Fruit fly (Drosophila melanogaster) whole organism, wandering third instar larva: ENCODE measurements around the gene CG2681.

Experiments
- CG32264 ChIP-seq: fragments of 200-800 bp; sonication (Bioruptor generic); optimal IDR thresholded peaks from 2 replicates; lab custom pipeline; 2016; ENCODE audit warnings: missing biosample characterization, missing genetic modification characterization
- CG9705 ChIP-seq: fragments of 200-800 bp; sonication (Bioruptor generic); optimal IDR thresholded peaks from 2 replicates; lab custom pipeline; 2018; ENCODE audit warnings: missing biosample characterization, mild to moderate bottlenecking, missing genetic modification characterization
- CrebA ChIP-seq: fragments of 200-800 bp; sonication (Bioruptor generic); optimal IDR thresholded peaks from 2 replicates; lab custom pipeline; 2016; ENCODE audit warnings: missing biosample characterization, mild to moderate bottlenecking, missing genetic modification characterization, borderline replicate concordance
- Dif ChIP-seq: fragments of 200-275, 200-300 bp; sonication (Bioruptor generic); optimal IDR thresholded peaks from 2 replicates; lab custom pipeline; 2018; ENCODE audit warnings: missing biosample characterization, missing genetic modification characterization; ENCODE audit not compliant: partially characterized antibody
- GATAd ChIP-seq: sonication (Bioruptor generic); optimal IDR thresholded peaks from 2 replicates; lab custom pipeline; 2016; ENCODE audit warnings: missing biosample characterization, missing genetic modification characterization
- HLH106 ChIP-seq: fragments of 200-800 bp; optimal IDR thresholded peaks from 3 replicates; lab custom pipeline; 2019; ENCODE audit warnings: missing biosample characterization, mild to moderate bottlenecking, missing genetic modification characterization, moderate library complexity
- Hnf4 ChIP-seq: fragments of 200-800 bp; sonication (Bioruptor generic); optimal IDR thresholded peaks from 2 replicates; lab custom pipeline; 2016; ENCODE audit warnings: missing biosample characterization, mild to moderate bottlenecking, missing genetic modification characterization
- Hr78 ChIP-seq: fragments of >200 bp; optimal IDR thresholded peaks from 2 replicates; lab custom pipeline; 2017; ENCODE audit warnings: missing biosample characterization, missing genetic modification characterization
- Hr83 ChIP-seq: fragments of 200-300 bp; sonication (Bioruptor generic); optimal IDR thresholded peaks from 2 replicates; lab custom pipeline; 2016; ENCODE audit warnings: missing biosample characterization, mild to moderate bottlenecking, missing genetic modification characterization, moderate library complexity; ENCODE audit not compliant: poor library complexity, severe bottlenecking
- Mio ChIP-seq: sonication (Bioruptor generic); optimal IDR thresholded peaks from 2 replicates; lab custom pipeline; 2016; ENCODE audit warnings: missing biosample characterization, missing genetic modification characterization
- Myc ChIP-seq: fragments of >200 bp; optimal IDR thresholded peaks from 2 replicates; lab custom pipeline; 2017
- OdsH ChIP-seq: fragments of 200-800 bp; sonication (Bioruptor generic); optimal IDR thresholded peaks from 2 replicates; lab custom pipeline; 2016; ENCODE audit warnings: missing biosample characterization, mild to moderate bottlenecking, missing genetic modification characterization
- Rel ChIP-seq, 2 experiments: fragments of 200-800 bp; sonication (Bioruptor generic) in 1 of 2; optimal IDR thresholded peaks; 2 replicates in 1 of 2; 3 replicates in 1 of 2; lab custom pipeline; 2016 to 2019; ENCODE audit warnings: mild to moderate bottlenecking in 2 of 2, missing biosample characterization in 2 of 2, missing genetic modification characterization in 2 of 2, moderate library complexity in 1 of 2
- Sp1 ChIP-seq: fragments of 200-800 bp; sonication (Bioruptor generic); optimal IDR thresholded peaks from 3 replicates; lab custom pipeline; 2019; ENCODE audit warnings: missing biosample characterization, mild to moderate bottlenecking, missing genetic modification characterization, moderate library complexity
- Vsx2 ChIP-seq: fragments of 200-300, 225-300 bp; sonication (Bioruptor generic); optimal IDR thresholded peaks from 2 replicates; lab custom pipeline; 2018; ENCODE audit warnings: missing biosample characterization, missing genetic modification characterization; ENCODE audit not compliant: partially characterized antibody
- br ChIP-seq: fragments of 200-800 bp; sonication (Bioruptor generic); optimal IDR thresholded peaks from 2 replicates; lab custom pipeline; 2016; ENCODE audit warnings: missing biosample characterization, missing genetic modification characterization
- brk ChIP-seq: fragments of 200-800 bp; sonication (Bioruptor generic); optimal IDR thresholded peaks from 2 replicates; lab custom pipeline; 2016; ENCODE audit warnings: missing biosample characterization, mild to moderate bottlenecking, missing genetic modification characterization
- dl ChIP-seq, 2 experiments: fragments of 175-275, 200-275 bp in 1 of 2; fragments of 200-275 bp in 1 of 2; sonication (Bioruptor generic); optimal IDR thresholded peaks; lab custom pipeline; 2018; ENCODE audit warnings: mild to moderate bottlenecking in 2 of 2, missing biosample characterization in 2 of 2, missing genetic modification characterization in 2 of 2, moderate library complexity in 2 of 2; ENCODE audit not compliant: partially characterized antibody in 2 of 2, insufficient read depth in 1 of 2
- dmrt93B ChIP-seq: fragments of 200-800 bp; sonication (Bioruptor generic); optimal IDR thresholded peaks from 2 replicates; lab custom pipeline; 2018; ENCODE audit warnings: missing biosample characterization, mild to moderate bottlenecking, missing genetic modification characterization
- dsf ChIP-seq: sonication (Bioruptor generic); optimal IDR thresholded peaks from 2 replicates; lab custom pipeline; 2016; ENCODE audit warnings: missing biosample characterization, missing genetic modification characterization, borderline replicate concordance
- ey ChIP-seq: fragments of 200-800 bp; sonication (Bioruptor generic); optimal IDR thresholded peaks from 2 replicates; lab custom pipeline; 2016; ENCODE audit warnings: missing biosample characterization, missing genetic modification characterization
- fru ChIP-seq: fragments of 200-800 bp; sonication (Bioruptor generic); optimal IDR thresholded peaks from 3 replicates; lab custom pipeline; 2016; ENCODE audit warnings: missing biosample characterization, mild to moderate bottlenecking, missing genetic modification characterization
- h ChIP-seq: fragments of 200-800 bp; sonication (Bioruptor generic); optimal IDR thresholded peaks from 3 replicates; lab custom pipeline; 2016; ENCODE audit warnings: missing biosample characterization, mild to moderate bottlenecking, missing genetic modification characterization
- jim ChIP-seq: fragments of 175-275, 200-325 bp; sonication (Bioruptor generic); optimal IDR thresholded peaks from 2 replicates; lab custom pipeline; 2016; ENCODE audit warnings: missing biosample characterization, mild to moderate bottlenecking, missing genetic modification characterization
- psq ChIP-seq: fragments of 200-800 bp; sonication (Bioruptor generic); optimal IDR thresholded peaks from 3 replicates; lab custom pipeline; 2017; ENCODE audit warnings: missing biosample characterization, mild to moderate bottlenecking, missing genetic modification characterization, moderate library complexity
- rgr ChIP-seq: fragments of 200-800 bp; sonication (Bioruptor generic); optimal IDR thresholded peaks from 3 replicates; lab custom pipeline; 2016; ENCODE audit warnings: missing biosample characterization, mild to moderate bottlenecking, missing genetic modification characterization
- sage ChIP-seq: fragments of 200-800 bp; sonication (Bioruptor generic); optimal IDR thresholded peaks from 2 replicates; lab custom pipeline; 2016; ENCODE audit warnings: missing biosample characterization, mild to moderate bottlenecking, missing genetic modification characterization
- sv ChIP-seq: fragments of 200-800 bp; sonication (Bioruptor generic); optimal IDR thresholded peaks from 3 replicates; lab custom pipeline; 2016; ENCODE audit warnings: missing biosample characterization, missing genetic modification characterization
- tai ChIP-seq: sonication (Bioruptor generic); optimal IDR thresholded peaks from 2 replicates; lab custom pipeline; 2016; ENCODE audit warnings: missing biosample characterization, missing genetic modification characterization
- usp ChIP-seq: fragments of >200 bp; optimal IDR thresholded peaks from 2 replicates; lab custom pipeline; 2017; ENCODE audit warnings: missing biosample characterization, missing genetic modification characterization
- woc ChIP-seq: sonication (Bioruptor generic); optimal IDR thresholded peaks from 2 replicates; lab custom pipeline; 2016; ENCODE audit warnings: missing biosample characterization, mild to moderate bottlenecking, missing genetic modification characterization

Gene CG2681

DNA sequence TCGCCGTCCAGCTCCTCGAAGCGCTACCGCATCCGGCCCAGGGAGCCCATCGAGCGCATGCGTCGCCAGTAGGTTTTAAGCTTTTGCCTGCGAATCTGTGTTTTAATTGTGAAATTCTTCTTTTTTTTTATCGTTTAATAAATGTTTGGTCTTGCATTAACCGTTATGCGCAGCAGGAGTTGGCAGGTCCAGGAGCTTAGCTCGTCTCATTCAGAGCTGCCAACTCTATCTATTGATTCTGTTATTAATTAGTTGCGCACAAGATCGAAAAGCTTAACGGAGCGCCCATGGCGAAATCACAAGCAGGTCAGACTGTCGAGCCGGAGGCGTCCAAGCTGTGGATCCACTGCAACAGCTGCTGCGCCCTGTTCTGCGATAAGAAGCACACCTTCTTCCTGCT is 17.9 kb downstream of the CG2681 start, which contains the start of gene vilya:
vilya (plus strand) TSS at position 259 of the 400 bp plus-strand sequence.
- no peak for TF ChIP-seq ey (GFP tag; lab: Kevin White, UChicago)
- no peak for TF ChIP-seq CG32264 (GFP tag; lab: Kevin White, UChicago)
- TF ChIP-seq jim (GFP tag; lab: Kevin White, UChicago): no peak
- no peak for TF ChIP-seq br
- no peak for TF ChIP-seq dmrt93B (GFP tag; lab: Kevin White, UChicago)
- no peak for TF ChIP-seq tai (GFP tag; lab: Kevin White, UChicago)
- no peak for TF ChIP-seq woc
- no peak for TF ChIP-seq CG9705
- no peak for TF ChIP-seq OdsH (GFP tag; lab: Kevin White, UChicago)
- TF ChIP-seq Vsx2: no peak
- TF ChIP-seq brk (GFP tag; lab: Kevin White, UChicago): no peak

DNA sequence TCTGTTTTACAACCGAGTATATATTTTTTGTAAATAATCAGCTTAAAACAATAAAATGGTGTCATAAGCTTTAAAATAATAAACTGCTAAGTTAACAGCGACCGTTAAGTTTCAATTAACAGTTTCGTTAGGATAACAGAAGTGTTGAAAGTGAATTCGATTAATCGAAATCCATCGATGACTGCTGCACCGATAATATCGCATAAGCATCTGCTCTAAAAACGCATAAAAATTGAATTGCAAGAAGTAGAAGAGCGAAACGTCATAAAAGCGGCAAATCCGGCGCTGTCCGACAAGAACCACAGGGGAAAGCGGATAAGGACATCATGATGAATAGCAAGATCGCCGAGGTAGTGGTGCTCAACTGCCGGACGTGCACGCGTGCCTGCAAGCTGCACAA is 19.0 kb downstream of the CG2681 start, which contains the start of gene dwg:
dwg (plus strand) TSS at position 193 of the 400 bp plus-strand sequence.
- no peak for TF ChIP-seq Hr83
- no peak for TF ChIP-seq sage (GFP tag; lab: Kevin White, UChicago)
- no peak for TF ChIP-seq Hnf4 (GFP tag; lab: Kevin White, UChicago)
- TF ChIP-seq dsf: no peak
- TF ChIP-seq Vsx2: no peak
- no peak for TF ChIP-seq usp
- TF ChIP-seq h (GFP tag; lab: Kevin White, UChicago): no peak
- TF ChIP-seq CG9705: no peak
- no peak for TF ChIP-seq dmrt93B (GFP tag; lab: Kevin White, UChicago)
- TF ChIP-seq Rel (GFP tag; optimal IDR thresholded peaks at IDR 0.05; lab: Kevin White, UChicago): no peak
- TF ChIP-seq Rel (tag; optimal IDR thresholded peaks at IDR 0.05; lab: Kevin White, UChicago): no peak
- no peak for TF ChIP-seq tai (GFP tag; lab: Kevin White, UChicago)
- no peak for TF ChIP-seq Mio (GFP tag; lab: Kevin White, UChicago)

DNA sequence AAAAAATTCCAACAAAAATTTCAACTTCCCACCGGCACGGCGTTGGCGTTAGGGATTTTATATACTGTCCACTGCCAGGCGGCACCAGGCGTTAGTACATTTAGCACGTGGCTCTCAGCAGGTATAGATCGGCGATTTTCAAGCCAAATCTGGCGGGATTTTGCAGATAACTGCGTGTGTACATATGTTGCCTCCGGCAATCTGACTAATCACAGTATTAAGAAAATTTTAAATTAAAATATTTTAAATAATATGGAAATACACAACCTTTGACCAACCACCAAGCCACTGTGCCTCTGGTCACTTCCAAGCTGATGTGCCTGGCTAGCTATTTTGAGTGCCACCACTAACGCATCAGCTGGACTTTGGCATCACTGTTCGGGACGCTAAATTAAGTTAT is 23.6 kb downstream of the CG2681 start, which contains the start of the genes ttm50 and CG2712:
ttm50 (minus strand) TSS at position 64 of the 400 bp plus-strand sequence.
CG2712 (plus strand) TSS at position 343 of the 400 bp plus-strand sequence.
- TF ChIP-seq sv (GFP tag; lab: Kevin White, UChicago): peak; percentile 46
- no peak for TF ChIP-seq tai (GFP tag; lab: Kevin White, UChicago)
- TF ChIP-seq woc: peak; percentile 78
- TF ChIP-seq Hnf4 (GFP tag; lab: Kevin White, UChicago): no peak
- TF ChIP-seq OdsH (GFP tag; lab: Kevin White, UChicago): peak; percentile 12
- TF ChIP-seq CG9705: peak; percentile 65
- no peak for TF ChIP-seq usp
- TF ChIP-seq Hr78: no peak
- peak; percentile 65 for TF ChIP-seq Sp1 (GFP tag; lab: Kevin White, UChicago)
- TF ChIP-seq ey (GFP tag; lab: Kevin White, UChicago): peak; percentile 17
- TF ChIP-seq fru (GFP tag; lab: Kevin White, UChicago): no peak
- TF ChIP-seq HLH106 (tag; lab: Kevin White, UChicago): peak; percentile 79
- no peak for TF ChIP-seq dl (GFP tag; optimal IDR thresholded peaks at IDR 0.05; lab: Kevin White, UChicago; ENCODE audit: insufficient read depth in 1 of 2, partially characterized antibody in 2 of 2)
- TF ChIP-seq Dif (GFP tag; lab: Kevin White, UChicago): no peak
- TF ChIP-seq CrebA (GFP tag; lab: Kevin White, UChicago): no peak
- no peak for TF ChIP-seq h (GFP tag; lab: Kevin White, UChicago)
- TF ChIP-seq psq (GFP tag; lab: Kevin White, UChicago): peak; percentile 22
- TF ChIP-seq Myc (lab: Kevin White, UChicago): peak; percentile 99
- no peak for TF ChIP-seq dsf
- TF ChIP-seq jim (GFP tag; lab: Kevin White, UChicago): no peak

DNA sequence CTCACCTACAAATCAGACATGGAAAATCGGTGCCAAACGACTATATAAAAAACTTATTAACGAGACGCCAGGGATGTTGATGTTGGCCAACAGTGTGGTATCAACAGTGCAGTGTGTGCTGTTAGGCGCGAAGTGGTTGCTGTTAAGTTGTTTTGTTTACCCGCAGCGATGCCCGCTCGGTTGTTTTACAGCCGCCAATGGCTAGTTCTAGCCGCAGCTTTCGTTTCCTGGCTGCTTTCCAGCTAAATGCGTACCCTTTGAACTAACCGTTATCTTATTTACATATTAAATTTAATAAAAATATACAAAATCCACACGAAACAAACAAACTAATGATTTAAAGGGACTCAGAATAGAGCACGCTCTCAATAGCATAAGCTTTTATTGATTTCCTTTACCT is 30.2 kb downstream of the CG2681 start, which contains the start of gene crm:
crm (minus strand) TSS at position 111 of the 400 bp plus-strand sequence.
- TF ChIP-seq Myc (lab: Kevin White, UChicago): peak; percentile 94
- TF ChIP-seq Rel (GFP tag; optimal IDR thresholded peaks at IDR 0.05; lab: Kevin White, UChicago): no peak
- peak; percentile 5 for TF ChIP-seq Rel (tag; optimal IDR thresholded peaks at IDR 0.05; lab: Kevin White, UChicago)
- TF ChIP-seq dl (GFP tag; optimal IDR thresholded peaks at IDR 0.05; lab: Kevin White, UChicago; ENCODE audit: insufficient read depth in 1 of 2, partially characterized antibody in 2 of 2): no peak
- TF ChIP-seq HLH106 (tag; lab: Kevin White, UChicago): no peak
- TF ChIP-seq CG9705: no peak
- TF ChIP-seq rgr (GFP tag; lab: Kevin White, UChicago): no peak
- peak; percentile 39 for TF ChIP-seq woc
- TF ChIP-seq usp: no peak
- TF ChIP-seq GATAd (GFP tag; lab: Kevin White, UChicago): no peak
